Fruit fly (Drosophila melanogaster): ENCODE results near the gene Cwc25.

The Cwc25 gene

DNA sequence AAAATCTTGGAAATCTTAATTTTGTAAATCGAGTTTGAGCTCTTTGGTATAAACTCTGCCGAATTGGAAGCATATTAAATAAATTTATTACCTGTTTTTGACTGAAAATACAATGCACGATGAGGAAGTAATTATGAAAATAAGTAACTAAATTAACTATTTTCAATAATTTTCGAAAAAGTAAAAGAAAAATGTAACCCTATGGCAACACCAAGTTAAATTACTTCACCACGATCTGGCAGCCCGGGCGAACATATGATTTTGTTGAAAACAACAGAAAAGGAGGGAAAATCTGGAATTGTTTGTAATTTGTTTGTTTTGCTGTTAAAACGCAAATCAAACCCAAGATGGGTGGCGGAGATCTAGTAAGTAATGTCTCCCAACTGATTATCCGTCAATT, at the start of gene Cwc25, which contains the start of gene CG9961:
Cwc25 (plus strand) TSS at position 247 of the 400 bp plus-strand sequence.
CG9961 (minus strand) TSS at position 83 of the 400 bp plus-strand sequence.
- TF ChIP-seq Dll (optimal IDR thresholded peaks at IDR 0.05) = no peak
- TF ChIP-seq pan (optimal IDR thresholded peaks at IDR 0.05) = no peak
- TF ChIP-seq psq (optimal IDR thresholded peaks at IDR 0.05) = no peak
- TF ChIP-seq CG8478 (optimal IDR thresholded peaks at IDR 0.05) = no peak
- TF ChIP-seq EcR (GFP tag; optimal IDR thresholded peaks at IDR 0.05) = no peak
- no peak for TF ChIP-seq usp (GFP tag; optimal IDR thresholded peaks at IDR 0.05)

DNA sequence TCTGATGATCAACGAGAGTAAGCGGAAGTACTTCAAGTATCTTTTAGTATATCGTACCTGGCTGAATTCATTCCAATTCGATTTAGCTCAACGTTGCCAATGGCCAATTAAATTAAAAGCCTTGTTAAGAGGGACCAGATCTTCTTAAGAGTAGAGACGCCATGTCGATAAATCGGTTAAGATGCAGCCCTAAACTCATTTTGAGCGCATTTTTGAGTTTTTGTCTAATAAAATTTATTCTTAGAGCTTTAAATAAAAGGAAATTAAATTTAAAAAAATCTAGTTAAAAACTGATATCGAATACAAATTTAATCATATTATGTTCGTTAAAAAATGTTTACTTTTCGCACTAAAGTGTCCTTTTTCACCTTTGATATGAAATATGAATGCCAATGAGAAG, 48.6 kb upstream of the Cwc25 start, which contains the start of gene Trf5:
Trf5 (minus strand) TSS at position 101 of the 400 bp plus-strand sequence.
- TF ChIP-seq usp (GFP tag; optimal IDR thresholded peaks at IDR 0.05) (no peak), CG8478 (optimal IDR thresholded peaks at IDR 0.05) (no peak), EcR (GFP tag; optimal IDR thresholded peaks at IDR 0.05) (no peak), Dll (optimal IDR thresholded peaks at IDR 0.05) (no peak), pan (optimal IDR thresholded peaks at IDR 0.05) (no peak), psq (optimal IDR thresholded peaks at IDR 0.05) (no peak)

DNA sequence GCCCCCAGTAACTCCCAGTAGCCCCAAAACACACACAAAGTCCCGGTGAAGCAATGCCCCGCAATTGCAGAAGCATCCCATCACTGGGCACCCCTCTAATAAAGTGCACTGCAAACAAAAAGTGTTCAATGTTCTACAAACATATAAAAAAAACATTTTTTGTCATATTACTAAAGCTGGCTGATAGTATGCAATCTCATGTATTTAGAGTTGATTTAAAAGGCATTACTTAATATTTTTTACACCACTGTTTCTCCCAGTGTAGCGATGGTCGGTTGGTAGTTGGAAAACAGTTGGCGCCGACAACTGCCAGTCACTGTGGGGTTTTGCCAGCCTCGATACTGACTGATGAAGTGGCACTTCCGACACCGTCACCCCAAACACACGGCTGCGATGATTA, 24.5 kb upstream of the Cwc25 start:
- TF ChIP-seq psq (optimal IDR thresholded peaks at IDR 0.05) = no peak
- TF ChIP-seq Dll (optimal IDR thresholded peaks at IDR 0.05) = no peak
- TF ChIP-seq EcR (GFP tag; optimal IDR thresholded peaks at IDR 0.05) = no peak
- no peak for TF ChIP-seq usp (GFP tag; optimal IDR thresholded peaks at IDR 0.05)
- no peak for TF ChIP-seq CG8478 (optimal IDR thresholded peaks at IDR 0.05)
- TF ChIP-seq pan (optimal IDR thresholded peaks at IDR 0.05) = no peak

dm6 chr2L:2721317-2721716, 23.6 kb upstream of the Cwc25 start:
- TF ChIP-seq usp (GFP tag; optimal IDR thresholded peaks at IDR 0.05) (no peak), psq (optimal IDR thresholded peaks at IDR 0.05) (no peak), CG8478 (optimal IDR thresholded peaks at IDR 0.05) (no peak), pan (optimal IDR thresholded peaks at IDR 0.05) (no peak), Dll (optimal IDR thresholded peaks at IDR 0.05) (no peak), EcR (GFP tag; optimal IDR thresholded peaks at IDR 0.05) (no peak)

- TF ChIP-seq Dll (optimal IDR thresholded peaks at IDR 0.05) (no peak), CG8478 (optimal IDR thresholded peaks at IDR 0.05) (no peak), pan (optimal IDR thresholded peaks at IDR 0.05) (no peak), psq (optimal IDR thresholded peaks at IDR 0.05) (no peak)
Measured at dm6 chr2L:2723100-2723499, 21.8 kb upstream of the Cwc25 start.

dm6 chr2L:2724459-2724858, 20.4 kb upstream of the Cwc25 start:
- TF ChIP-seq EcR (GFP tag; optimal IDR thresholded peaks at IDR 0.05) = no peak
- no peak for TF ChIP-seq usp (GFP tag; optimal IDR thresholded peaks at IDR 0.05)
- no peak for TF ChIP-seq Dll (optimal IDR thresholded peaks at IDR 0.05)
- TF ChIP-seq CG8478 (optimal IDR thresholded peaks at IDR 0.05) = no peak
- no peak for TF ChIP-seq psq (optimal IDR thresholded peaks at IDR 0.05)

DNA sequence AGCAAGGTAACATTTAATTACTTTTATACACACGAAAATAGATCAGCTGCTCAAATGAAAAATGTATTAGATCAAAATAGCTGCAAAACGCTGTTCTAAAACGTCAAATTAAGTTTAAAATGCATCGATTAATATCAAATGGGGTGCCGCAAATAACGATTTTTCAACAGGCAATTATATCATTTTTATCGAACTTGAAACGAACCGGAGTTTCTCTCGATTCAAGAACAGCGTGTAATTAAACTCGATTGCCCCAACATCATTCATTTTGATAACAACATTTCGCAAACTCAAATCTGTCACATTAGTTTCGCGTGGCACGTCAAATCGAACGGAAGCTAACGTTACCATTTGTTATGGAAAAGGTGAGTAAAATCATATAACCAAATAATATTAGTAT, 19.5 kb upstream of the Cwc25 start, which contains the start of gene CG31689:
CG31689 (plus strand) TSS at position 301 of the 400 bp plus-strand sequence.
- no peak for TF ChIP-seq EcR (GFP tag; optimal IDR thresholded peaks at IDR 0.05)
- TF ChIP-seq CG8478 (optimal IDR thresholded peaks at IDR 0.05) = no peak
- no peak for TF ChIP-seq usp (GFP tag; optimal IDR thresholded peaks at IDR 0.05)
- no peak for TF ChIP-seq psq (optimal IDR thresholded peaks at IDR 0.05)
- no peak for TF ChIP-seq pan (optimal IDR thresholded peaks at IDR 0.05)
- TF ChIP-seq Dll (optimal IDR thresholded peaks at IDR 0.05) = no peak

DNA sequence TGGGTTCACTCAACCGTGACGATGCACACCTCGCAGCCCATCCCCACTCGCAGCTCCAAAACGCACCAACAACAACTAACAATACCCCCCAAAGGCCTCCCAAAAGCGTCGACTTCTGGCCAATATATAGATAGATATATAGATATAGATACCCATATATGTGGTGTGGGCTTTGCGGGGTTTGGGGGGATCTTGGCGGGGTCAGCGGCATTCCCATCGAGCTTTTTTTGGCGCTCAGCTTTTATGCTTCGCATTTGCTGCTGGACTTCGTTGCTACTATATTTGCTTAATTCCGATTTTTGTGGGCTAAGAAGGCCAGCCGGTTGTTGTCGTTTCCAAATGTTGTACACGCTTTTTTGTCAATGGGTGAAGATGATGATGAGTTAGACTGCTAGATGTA, 17.5 kb upstream of the Cwc25 start:
- TF ChIP-seq EcR (GFP tag; optimal IDR thresholded peaks at IDR 0.05) (no peak), pan (optimal IDR thresholded peaks at IDR 0.05) (no peak), usp (GFP tag; optimal IDR thresholded peaks at IDR 0.05) (no peak), Dll (optimal IDR thresholded peaks at IDR 0.05) (no peak), CG8478 (optimal IDR thresholded peaks at IDR 0.05) (no peak), psq (optimal IDR thresholded peaks at IDR 0.05) (no peak)

DNA sequence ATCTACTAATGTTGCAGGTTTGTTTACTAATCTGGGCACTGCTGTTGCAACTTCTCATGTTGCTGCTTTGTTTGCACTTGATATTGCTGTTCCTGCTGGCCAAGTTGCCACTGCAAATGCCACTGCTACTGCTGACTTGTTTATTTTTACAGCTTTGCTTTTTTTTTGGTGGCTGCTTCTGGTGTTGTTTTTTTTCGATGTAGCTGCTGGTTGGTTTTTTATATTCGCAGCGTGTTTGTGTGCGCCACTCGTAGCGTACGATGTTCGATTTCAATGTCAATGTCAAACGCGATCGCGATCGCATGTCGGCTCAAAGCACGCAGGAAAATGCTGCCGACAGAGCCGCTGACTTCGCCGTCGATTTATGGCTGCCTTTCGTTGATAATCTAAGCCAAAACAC, 17.1 kb upstream of the Cwc25 start:
- no peak for TF ChIP-seq usp (GFP tag; optimal IDR thresholded peaks at IDR 0.05)
- no peak for TF ChIP-seq CG8478 (optimal IDR thresholded peaks at IDR 0.05)
- no peak for TF ChIP-seq pan (optimal IDR thresholded peaks at IDR 0.05)
- no peak for TF ChIP-seq EcR (GFP tag; optimal IDR thresholded peaks at IDR 0.05)
- TF ChIP-seq Dll (optimal IDR thresholded peaks at IDR 0.05) = no peak
- TF ChIP-seq psq (optimal IDR thresholded peaks at IDR 0.05) = no peak

- no peak for TF ChIP-seq Dll (optimal IDR thresholded peaks at IDR 0.05)
- no peak for TF ChIP-seq pan (optimal IDR thresholded peaks at IDR 0.05)
- TF ChIP-seq usp (GFP tag; optimal IDR thresholded peaks at IDR 0.05) = no peak
- TF ChIP-seq psq (optimal IDR thresholded peaks at IDR 0.05) = no peak
- no peak for TF ChIP-seq CG8478 (optimal IDR thresholded peaks at IDR 0.05)
- TF ChIP-seq EcR (GFP tag; optimal IDR thresholded peaks at IDR 0.05) = no peak
Measured at dm6 chr2L:2728577-2728976, 16.3 kb upstream of the Cwc25 start.

- TF ChIP-seq Dll (optimal IDR thresholded peaks at IDR 0.05) = no peak
- TF ChIP-seq usp (GFP tag; optimal IDR thresholded peaks at IDR 0.05) = no peak
- TF ChIP-seq EcR (GFP tag; optimal IDR thresholded peaks at IDR 0.05) = no peak
- TF ChIP-seq psq (optimal IDR thresholded peaks at IDR 0.05) = no peak
- no peak for TF ChIP-seq pan (optimal IDR thresholded peaks at IDR 0.05)
- no peak for TF ChIP-seq CG8478 (optimal IDR thresholded peaks at IDR 0.05)
Measured at dm6 chr2L:2729882-2730281, 15.0 kb upstream of the Cwc25 start.

- TF ChIP-seq psq (optimal IDR thresholded peaks at IDR 0.05) = no peak
- TF ChIP-seq Dll (optimal IDR thresholded peaks at IDR 0.05) = no peak
- no peak for TF ChIP-seq EcR (GFP tag; optimal IDR thresholded peaks at IDR 0.05)
Measured at dm6 chr2L:2730756-2731155, 14.1 kb upstream of the Cwc25 start.

All from whole organism.